Worm (Caenorhabditis elegans): ENCODE measurements around the gene stdh-4.
A peak's percentile ranks its signal among the peaks of the same experiment; 100 is the strongest.

The stdh-4 gene

ce11 chrV:8555955-8556354, 6.9 kb downstream of the stdh-4 start:
- TF ChIP-seq nhr-76 (tag; optimal IDR thresholded peaks at IDR 0.05), result no peak
- no peak for TF ChIP-seq nhr-12 (tag; optimal IDR thresholded peaks at IDR 0.05)
- no peak for TF ChIP-seq jun-1 (tag; optimal IDR thresholded peaks at IDR 0.05)
- TF ChIP-seq fos-1 (tag; optimal IDR thresholded peaks at IDR 0.05), result no peak
- TF ChIP-seq nhr-28 (tag; optimal IDR thresholded peaks at IDR 0.05), result no peak
- no peak for TF ChIP-seq nhr-11 (tag; optimal IDR thresholded peaks at IDR 0.05)
- no peak for TF ChIP-seq fkh-2 (tag; optimal IDR thresholded peaks at IDR 0.05)
- no peak for TF ChIP-seq tbx-2 (tag; optimal IDR thresholded peaks at IDR 0.05)
- TF ChIP-seq lsy-12 (tag; optimal IDR thresholded peaks at IDR 0.05), result no peak
- TF ChIP-seq ZK546.5 (tag; optimal IDR thresholded peaks at IDR 0.05), result no peak
- no peak for TF ChIP-seq ceh-9 (tag; optimal IDR thresholded peaks at IDR 0.05)
- TF ChIP-seq pha-4 (tag; optimal IDR thresholded peaks at IDR 0.05), result no peak
- TF ChIP-seq snpc-4 (tag; optimal IDR thresholded peaks at IDR 0.05), result no peak
- TF ChIP-seq R02D3.7 (tag; optimal IDR thresholded peaks at IDR 0.05), result no peak
- no peak for TF ChIP-seq elt-3 (tag; optimal IDR thresholded peaks at IDR 0.05)
- TF ChIP-seq unc-39 (tag; optimal IDR thresholded peaks at IDR 0.05), result no peak
- no peak for TF ChIP-seq nhr-25 (tag; optimal IDR thresholded peaks at IDR 0.05)
- no peak for TF ChIP-seq lin-39 (tag; optimal IDR thresholded peaks at IDR 0.05)
- no peak for TF ChIP-seq ztf-11 (tag; optimal IDR thresholded peaks at IDR 0.05)

- TF ChIP-seq nhr-28 (tag; optimal IDR thresholded peaks at IDR 0.05) (no peak), R02D3.7 (tag; optimal IDR thresholded peaks at IDR 0.05) (no peak), eor-1 (tag; optimal IDR thresholded peaks at IDR 0.05) (no peak), egl-5 (tag; optimal IDR thresholded peaks at IDR 0.05) (no peak), ceh-82 (tag; optimal IDR thresholded peaks at IDR 0.05) (no peak), unc-39 (tag; optimal IDR thresholded peaks at IDR 0.05) (no peak), lsy-12 (tag; optimal IDR thresholded peaks at IDR 0.05) (no peak), lin-15B (tag; optimal IDR thresholded peaks at IDR 0.05) (no peak), jun-1 (tag; optimal IDR thresholded peaks at IDR 0.05) (no peak)
Measured at ce11 chrV:8560916-8561315, 11.8 kb downstream of the stdh-4 start, which contains the start of gene acr-16. Gene acr-16, plus strand, starts transcription at chrV:8561216.

- TF ChIP-seq ceh-28 (tag; optimal IDR thresholded peaks at IDR 0.05) (no peak), mdl-1 (tag; optimal IDR thresholded peaks at IDR 0.05) (no peak), tbx-2 (tag; optimal IDR thresholded peaks at IDR 0.05) (no peak), eor-1 (tag; optimal IDR thresholded peaks at IDR 0.05) (no peak), ceh-82 (tag; optimal IDR thresholded peaks at IDR 0.05) (no peak), fkh-2 (tag; optimal IDR thresholded peaks at IDR 0.05) (no peak), nhr-23 (tag; optimal IDR thresholded peaks at IDR 0.05) (no peak), egl-5 (tag; optimal IDR thresholded peaks at IDR 0.05) (no peak), lsy-12 (tag; optimal IDR thresholded peaks at IDR 0.05) (no peak), zag-1 (tag; optimal IDR thresholded peaks at IDR 0.05) (no peak), fos-1 (tag; optimal IDR thresholded peaks at IDR 0.05) (no peak), elt-3 (tag; optimal IDR thresholded peaks at IDR 0.05) (no peak)
Measured at ce11 chrV:8565075-8565474, 16.0 kb downstream of the stdh-4 start, which contains the start of gene F25G6.8. Gene F25G6.8, minus strand, starts transcription at chrV:8565175.

- TF ChIP-seq nhr-77 (tag; optimal IDR thresholded peaks at IDR 0.05) (no peak), lsy-12 (tag; optimal IDR thresholded peaks at IDR 0.05) (no peak), sea-2 (GFP tag; optimal IDR thresholded peaks at IDR 0.05) (no peak), ZK546.5 (tag; optimal IDR thresholded peaks at IDR 0.05) (no peak), pqm-1 (tag; optimal IDR thresholded peaks at IDR 0.05) (no peak), lin-15B (tag; optimal IDR thresholded peaks at IDR 0.05) (no peak), nhr-43 (tag; optimal IDR thresholded peaks at IDR 0.05; ENCODE audit: poor library complexity, severe bottlenecking) (no peak), aly-2 (tag; optimal IDR thresholded peaks at IDR 0.05) (no peak), mdl-1 (tag; optimal IDR thresholded peaks at IDR 0.05) (no peak), nhr-23 (tag; optimal IDR thresholded peaks at IDR 0.05) (no peak), ceh-82 (tag; optimal IDR thresholded peaks at IDR 0.05) (no peak), ceh-9 (tag; optimal IDR thresholded peaks at IDR 0.05) (no peak), R02D3.7 (tag; optimal IDR thresholded peaks at IDR 0.05) (no peak)
Measured at ce11 chrV:8569172-8569571, 20.1 kb downstream of the stdh-4 start.

- TF ChIP-seq tbx-2 (tag; optimal IDR thresholded peaks at IDR 0.05), result peak; percentile 50
- TF ChIP-seq nfya-1 (tag; optimal IDR thresholded peaks at IDR 0.05; ENCODE audit: insufficient read depth), result peak; percentile 68
- peak; percentile 38 for TF ChIP-seq elt-2 (tag; optimal IDR thresholded peaks at IDR 0.05)
- TF ChIP-seq hmg-11 (tag; optimal IDR thresholded peaks at IDR 0.05), result peak; percentile 68
- TF ChIP-seq nhr-23 (tag; optimal IDR thresholded peaks at IDR 0.05), result peak; percentile 34
- no peak for TF ChIP-seq nhr-43 (tag; optimal IDR thresholded peaks at IDR 0.05; ENCODE audit: poor library complexity, severe bottlenecking)
- TF ChIP-seq lsy-12 (tag; optimal IDR thresholded peaks at IDR 0.05), result peak; percentile 32
- TF ChIP-seq lin-15B (tag; optimal IDR thresholded peaks at IDR 0.05), result peak; percentile 54
- no peak for TF ChIP-seq nhr-11 (tag; optimal IDR thresholded peaks at IDR 0.05)
- TF ChIP-seq R02D3.7 (tag; optimal IDR thresholded peaks at IDR 0.05), result peak; percentile 5
- TF ChIP-seq snpc-4 (tag; optimal IDR thresholded peaks at IDR 0.05), result peak; percentile 64
- peak; percentile 10 for TF ChIP-seq skn-1 (tag; optimal IDR thresholded peaks at IDR 0.05)
- TF ChIP-seq pqm-1 (tag; optimal IDR thresholded peaks at IDR 0.05), result peak; percentile 26
- no peak for TF ChIP-seq nhr-25 (tag; optimal IDR thresholded peaks at IDR 0.05)
Measured at ce11 chrV:8569841-8570361, 20.8 kb downstream of the stdh-4 start, which contains the start of the genes F25G6.9 and symk-1. Gene F25G6.9, minus strand, starts transcription at chrV:8570000. Gene symk-1, plus strand, starts transcription at chrV:8570311.
